Worm (Caenorhabditis elegans) whole organism, L2 larva: ENCODE measurements around the gene rgs-3.

Experiments
- egl-27 ChIP-seq: sonication (generic microtip); optimal IDR thresholded peaks from 3 replicates; lab custom pipeline; 2017; ENCODE audit warnings: missing biosample characterization, missing genetic modification reagents, missing genetic modification characterization
- fos-1 ChIP-seq: fragments of 150-350 bp; optimal IDR thresholded peaks from 2 replicates; lab custom pipeline; 2014; ENCODE audit warnings: missing biosample characterization, missing genetic modification characterization
- lin-39 ChIP-seq: fragments of 150-350 bp; optimal IDR thresholded peaks from 2 replicates; lab custom pipeline; 2014; ENCODE audit warnings: missing biosample characterization, missing genetic modification reagents, missing genetic modification characterization
- nhr-25 ChIP-seq: fragments of 150-350 bp; sonication (generic microtip); optimal IDR thresholded peaks from 3 replicates; lab custom pipeline; 2014; ENCODE audit warnings: missing biosample characterization, missing genetic modification characterization
- unc-62 ChIP-seq: fragments of 150-350 bp; optimal IDR thresholded peaks from 2 replicates; lab custom pipeline; 2014; ENCODE audit warnings: missing biosample characterization, missing genetic modification reagents, missing genetic modification characterization

DNA sequence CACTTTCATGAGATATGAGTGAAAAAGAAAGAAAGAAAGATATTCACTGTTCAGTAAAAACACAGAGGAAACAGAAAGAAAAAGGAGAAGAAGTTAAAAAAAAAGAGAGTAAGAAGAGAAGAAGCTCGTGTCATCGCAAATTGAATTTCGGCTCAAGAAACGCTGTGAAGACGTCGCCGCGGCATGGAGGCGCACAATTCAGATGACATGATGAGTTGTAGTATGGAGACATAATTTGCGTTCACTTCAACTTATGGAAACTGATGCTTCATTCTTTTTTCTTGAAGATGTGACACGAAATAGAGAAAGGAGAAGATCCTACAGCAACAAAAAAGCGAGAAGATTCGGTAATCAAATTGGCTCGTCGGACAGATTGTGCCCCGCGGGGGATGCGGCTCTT lies 48.8 kb downstream of the rgs-3 start:
- TF ChIP-seq fos-1 (tag; lab: Kevin White, UChicago) (no peak), lin-39 (tag; lab: Kevin White, UChicago) (no peak), nhr-25 (tag; lab: Kevin White, UChicago) (no peak), unc-62 (GFP tag; lab: Kevin White, UChicago) (no peak), egl-27 (tag; lab: Kevin White, UChicago) (no peak)
